Worm (Caenorhabditis elegans): ENCODE data around the gene Y54G11A.17.

- TF ChIP-seq ceh-100 (GFP tag; IDR thresholded peaks at IDR 0.05) (no peak), repo-1 (tag; optimal IDR thresholded peaks at IDR 0.05) (no peak), F23B12.7 (tag; optimal IDR thresholded peaks at IDR 0.05; ENCODE audit: insufficient read depth) (no peak), snpc-4 (GFP tag; optimal IDR thresholded peaks at IDR 0.05) (no peak), snpc-4 (tag; optimal IDR thresholded peaks at IDR 0.05) (no peak), lin-40 (tag; optimal IDR thresholded peaks at IDR 0.05) (no peak)
Observed at ce11 chrII:14318027-14318426, 31.2 kb downstream of the Y54G11A.17 start, which contains the start of gene Y54G11A.14.
